Fruit fly (Drosophila melanogaster) whole organism, adult: ENCODE results near the gene CG34028.

ENCODE experiments used
- CG12768 ChIP-seq: fragments of 200-800 bp; sonication (Bioruptor generic); optimal IDR thresholded peaks from 2 replicates; lab custom pipeline; 2017; ENCODE audit warnings: missing biosample characterization, missing genetic modification characterization, mild to moderate bottlenecking, moderate library complexity, missing genetic modification reagents
- Mnt ChIP-seq: fragments of 200-800 bp; sonication (Bioruptor generic); optimal IDR thresholded peaks from 2 replicates; lab custom pipeline; 2016; ENCODE audit warnings: missing biosample characterization, mild to moderate bottlenecking, missing genetic modification characterization
- cnc ChIP-seq, 2 experiments: fragments of >200 bp; optimal IDR thresholded peaks; 2 replicates each; lab custom pipeline; 2017

DNA sequence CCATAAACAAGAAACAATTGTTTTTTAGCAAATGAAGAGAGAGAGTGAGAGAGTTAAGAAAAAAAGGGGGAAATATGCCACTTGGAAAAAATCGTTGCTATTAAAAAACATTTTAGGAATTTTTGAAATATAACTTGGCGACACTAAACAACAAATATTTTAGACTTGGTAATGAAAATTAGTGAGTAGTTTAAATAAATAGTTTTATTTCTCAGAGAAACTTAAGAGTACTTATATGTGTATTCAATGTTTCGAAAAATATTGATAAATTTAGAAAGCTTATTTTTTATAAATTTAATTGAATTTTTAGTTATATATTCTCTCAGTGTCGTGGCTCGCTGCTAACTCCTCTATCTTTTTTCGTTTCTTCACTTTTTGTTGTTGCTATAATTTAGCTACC lies 25.4 kb upstream of the CG34028 start:
- TF ChIP-seq CG12768 (GFP tag; lab: Kevin White, UChicago) (no peak), cnc (optimal IDR thresholded peaks at IDR 0.05; lab: Kevin White, UChicago) (no peak), Mnt (GFP tag; lab: Kevin White, UChicago) (no peak)
